Fruit fly (Drosophila melanogaster): Measurements from ENCODE around the gene Nmdmc.
A peak's percentile ranks its signal among the peaks of the same experiment; 100 is the strongest.

Nmdmc gene

dm6 chr3R:9057398-9058058 is 7.2 kb upstream of the Nmdmc start (continued):
- TF ChIP-seq Dfd (GFP tag; optimal IDR thresholded peaks at IDR 0.05) (no peak), CG16779 (GFP tag; IDR thresholded peaks at IDR 0.05) (no peak), CG14441 (GFP tag; IDR thresholded peaks at IDR 0.05) (no peak), CG2202 (tag; optimal IDR thresholded peaks at IDR 0.05) (peak; percentile 97), Rx (GFP tag; IDR thresholded peaks at IDR 0.05) (no peak), mam (GFP tag; optimal IDR thresholded peaks at IDR 0.05) (peak; percentile 65), jing (GFP tag; optimal IDR thresholded peaks at IDR 0.05) (peak; percentile 79), CG12744 (GFP tag; optimal IDR thresholded peaks at IDR 0.05) (peak; percentile 50), chinmo (GFP tag; IDR thresholded peaks at IDR 0.05; ENCODE audit: partially characterized antibody) (no peak), chm (GFP tag; IDR thresholded peaks at IDR 0.05) (no peak), CG8290 (GFP tag; optimal IDR thresholded peaks at IDR 0.05) (peak; percentile 93), CG8290 (tag; optimal IDR thresholded peaks at IDR 0.05) (peak; percentile 74 to 98), CG42726 (GFP tag; IDR thresholded peaks at IDR 0.05; ENCODE audit: partially characterized antibody) (no peak), fd64A (GFP tag; optimal IDR thresholded peaks at IDR 0.05) (peak; percentile 67), btn (GFP tag; optimal IDR thresholded peaks at IDR 0.05) (no peak), Elba2 (GFP tag; optimal IDR thresholded peaks at IDR 0.05) (peak; percentile 29), Mes4 (GFP tag; optimal IDR thresholded peaks at IDR 0.05) (peak; percentile 63), CG11560 (tag; IDR thresholded peaks at IDR 0.05) (no peak), CG13123 (GFP tag; optimal IDR thresholded peaks at IDR 0.05) (peak; percentile 93), CG7987 (GFP tag; optimal IDR thresholded peaks at IDR 0.05) (peak; percentile 92), h (optimal IDR thresholded peaks at IDR 0.05) (no peak), Dip3 (GFP tag; optimal IDR thresholded peaks at IDR 0.05) (peak; percentile 58), Dp (GFP tag; optimal IDR thresholded peaks at IDR 0.05) (peak; percentile 5), CG7839 (tag; optimal IDR thresholded peaks at IDR 0.05) (peak; percentile 98), CG4424 (GFP tag; optimal IDR thresholded peaks at IDR 0.05) (peak; percentile 95), Gsc (GFP tag; IDR thresholded peaks at IDR 0.05) (no peak), CG13775 (GFP tag; optimal IDR thresholded peaks at IDR 0.05) (peak; percentile 98), CG6689 (GFP tag; IDR thresholded peaks at IDR 0.05) (no peak), CG11247 (GFP tag; IDR thresholded peaks at IDR 0.05) (no peak), CG14860 (GFP tag; IDR thresholded peaks at IDR 0.05; ENCODE audit: partially characterized antibody) (no peak), CG8281 (tag; optimal IDR thresholded peaks at IDR 0.05) (peak; percentile 89), CG32772 (GFP tag; IDR thresholded peaks at IDR 0.05) (no peak), inv (GFP tag; IDR thresholded peaks at IDR 0.05; ENCODE audit: partially characterized antibody) (no peak), CG12769 (tag; optimal IDR thresholded peaks at IDR 0.05) (peak; percentile 98), CG9817 (tag; optimal IDR thresholded peaks at IDR 0.05) (peak; percentile 97)

DNA sequence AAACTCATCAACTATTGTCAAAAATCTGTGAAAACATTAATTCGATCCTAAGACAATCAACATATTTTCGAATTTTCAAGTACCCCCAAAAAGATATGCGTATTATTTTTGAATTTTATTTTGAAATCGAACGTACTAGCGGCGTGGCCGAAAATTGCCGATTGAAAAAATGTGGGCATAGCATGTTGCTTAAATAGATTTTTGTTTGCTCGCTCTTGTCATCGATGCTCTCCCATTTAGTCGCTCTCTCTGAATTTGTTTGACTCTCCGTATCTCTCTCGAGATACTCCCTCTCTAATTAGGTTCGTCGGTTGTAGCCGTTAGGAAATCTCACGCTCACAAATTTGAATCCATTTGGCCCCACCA is 6.7 kb upstream of the Nmdmc start:
- TF ChIP-seq pb (GFP tag; optimal IDR thresholded peaks at IDR 0.05) (no peak), Bdp1 (GFP tag; optimal IDR thresholded peaks at IDR 0.05) (no peak), CG16779 (GFP tag; IDR thresholded peaks at IDR 0.05) (no peak), dan (GFP tag; IDR thresholded peaks at IDR 0.05) (no peak), HmgD (GFP tag; optimal IDR thresholded peaks at IDR 0.05) (no peak), ttk (GFP tag; IDR thresholded peaks at IDR 0.05) (no peak), Awh (GFP tag; IDR thresholded peaks at IDR 0.05) (no peak), Doc3 (GFP tag; IDR thresholded peaks at IDR 0.05; ENCODE audit: partially characterized antibody) (no peak), Dbx (GFP tag; IDR thresholded peaks at IDR 0.05) (no peak), yki (optimal IDR thresholded peaks at IDR 0.05) (peak; percentile 88), CG43689 (GFP tag; IDR thresholded peaks at IDR 0.05) (no peak), schlank (tag; optimal IDR thresholded peaks at IDR 0.05) (no peak), chif (GFP tag; optimal IDR thresholded peaks at IDR 0.05) (no peak), CG2875 (GFP tag; optimal IDR thresholded peaks at IDR 0.05) (no peak), shn (GFP tag; optimal IDR thresholded peaks at IDR 0.05) (no peak), maf-S (GFP tag; optimal IDR thresholded peaks at IDR 0.05) (peak; percentile 21), stwl (tag; optimal IDR thresholded peaks at IDR 0.05) (no peak), Trl (optimal IDR thresholded peaks at IDR 0.05) (peak in 1 of 2 experiments; percentile 98), Trl (GFP tag; optimal IDR thresholded peaks at IDR 0.05) (peak; percentile 7), nmo (GFP tag; optimal IDR thresholded peaks at IDR 0.05) (no peak), Dref (GFP tag; IDR thresholded peaks at IDR 0.05) (no peak)

Data from whole organism, embryonic.